Fruit fly (Drosophila melanogaster) whole organism, pupa: ENCODE measurements around the gene Cyt-c1L.

Experiments used
- CG10348 ChIP-seq: fragments of 200-800 bp; sonication (Bioruptor generic); IDR thresholded peaks from 2 replicates; pipeline ENCODE4 v1.3.6; 2022; ENCODE audit warnings: missing biosample characterization, missing genetic modification characterization
- CG12605 ChIP-seq: fragments of 200-800 bp; sonication (Bioruptor generic); IDR thresholded peaks from 2 replicates; pipeline ENCODE4 v1.3.6; 2022; ENCODE audit warnings: missing biosample characterization, missing genetic modification characterization
- CG13204 ChIP-seq: fragments of 200-800 bp; sonication (Bioruptor generic); optimal IDR thresholded peaks from 2 replicates; lab custom pipeline; 2018; ENCODE audit warnings: missing biosample characterization, mild to moderate bottlenecking, missing genetic modification characterization, moderate library complexity
- CG14655 ChIP-seq: fragments of 200-800 bp; sonication (Bioruptor generic); optimal IDR thresholded peaks from 3 replicates; lab custom pipeline; 2017; ENCODE audit warnings: mild to moderate bottlenecking, missing biosample characterization, missing genetic modification reagents, missing genetic modification characterization
- CG15710 ChIP-seq: fragments of 200-800 bp; sonication (Bioruptor generic); optimal IDR thresholded peaks from 2 replicates; lab custom pipeline; 2018; ENCODE audit warnings: missing biosample characterization, mild to moderate bottlenecking, missing genetic modification characterization, moderate library complexity
- CG17806 ChIP-seq: fragments of 200-800 bp; sonication (Bioruptor generic); optimal IDR thresholded peaks from 2 replicates; lab custom pipeline; 2018; ENCODE audit warnings: missing biosample characterization, mild to moderate bottlenecking, missing genetic modification characterization, moderate library complexity
- CG32121 ChIP-seq: fragments of 200-800 bp; sonication (Bioruptor generic); IDR thresholded peaks from 2 replicates; pipeline ENCODE4 v1.3.6; 2022; ENCODE audit warnings: missing biosample characterization, missing genetic modification characterization
- CG34367 ChIP-seq: fragments of 200-800 bp; sonication (Bioruptor generic); optimal IDR thresholded peaks from 2 replicates; lab custom pipeline; 2018; ENCODE audit warnings: missing biosample characterization, mild to moderate bottlenecking, missing genetic modification characterization
- CG4496 ChIP-seq: fragments of 200-800 bp; sonication (Bioruptor generic); IDR thresholded peaks from 3 replicates; pipeline ENCODE4 v1.3.6; 2022; ENCODE audit warnings: missing biosample characterization, missing genetic modification characterization
- CG8159 ChIP-seq: fragments of 200-800 bp; sonication (Bioruptor generic); optimal IDR thresholded peaks from 3 replicates; lab custom pipeline; 2018; ENCODE audit warnings: missing biosample characterization, mild to moderate bottlenecking, missing genetic modification characterization, moderate library complexity
- CG8301 ChIP-seq: fragments of 200-800 bp; sonication (Bioruptor generic); optimal IDR thresholded peaks from 2 replicates; lab custom pipeline; 2018; ENCODE audit warnings: missing biosample characterization, mild to moderate bottlenecking, missing genetic modification characterization
- CG9948 ChIP-seq: fragments of 200-800 bp; sonication (Bioruptor generic); optimal IDR thresholded peaks from 2 replicates; lab custom pipeline; 2018; ENCODE audit warnings: missing biosample characterization, mild to moderate bottlenecking, missing genetic modification characterization, moderate library complexity
- D1 ChIP-seq: fragments of 200-800 bp; sonication (Bioruptor generic); optimal IDR thresholded peaks from 2 replicates; lab custom pipeline; 2018; ENCODE audit warnings: missing biosample characterization, mild to moderate bottlenecking, missing genetic modification characterization, moderate library complexity
- EcR ChIP-seq: fragments of 200-800 bp; sonication (Bioruptor generic); optimal IDR thresholded peaks from 3 replicates; lab custom pipeline; 2019; ENCODE audit warnings: missing biosample characterization, missing genetic modification characterization, mild to moderate bottlenecking, moderate library complexity, missing genetic modification reagents
- Ets98B ChIP-seq: fragments of 200-800 bp; sonication (Bioruptor generic); IDR thresholded peaks from 2 replicates; pipeline ENCODE4 v1.3.6; 2022; ENCODE audit warnings: missing biosample characterization, missing genetic modification characterization
- Pif1A ChIP-seq: fragments of 200-800 bp; sonication (Bioruptor generic); optimal IDR thresholded peaks from 3 replicates; lab custom pipeline; 2016; ENCODE audit warnings: missing biosample characterization, missing genetic modification characterization
- Pif1B ChIP-seq: fragments of 200-800 bp; sonication (Bioruptor generic); optimal IDR thresholded peaks from 3 replicates; lab custom pipeline; 2016; ENCODE audit warnings: missing biosample characterization, missing genetic modification characterization
- Snoo ChIP-seq: fragments of 200-800 bp; sonication (Bioruptor generic); optimal IDR thresholded peaks from 3 replicates; lab custom pipeline; 2017; ENCODE audit warnings: missing biosample characterization, mild to moderate bottlenecking, missing genetic modification characterization, inconsistent platforms
- fd96Ca ChIP-seq: fragments of 200-800 bp; sonication (Bioruptor generic); IDR thresholded peaks from 3 replicates; pipeline ENCODE4 v1.3.6; 2022; ENCODE audit warnings: missing biosample characterization, missing genetic modification characterization
- gl ChIP-seq: fragments of 200-800 bp; sonication (Bioruptor generic); optimal IDR thresholded peaks from 2 replicates; lab custom pipeline; 2018; ENCODE audit warnings: missing biosample characterization, mild to moderate bottlenecking, missing genetic modification characterization
- rn ChIP-seq: fragments of 200-800 bp; sonication (Bioruptor generic); IDR thresholded peaks from 2 replicates; pipeline ENCODE4 v1.3.6; 2022; ENCODE audit warnings: missing biosample characterization, missing genetic modification characterization

Cyt-c1L gene

DNA sequence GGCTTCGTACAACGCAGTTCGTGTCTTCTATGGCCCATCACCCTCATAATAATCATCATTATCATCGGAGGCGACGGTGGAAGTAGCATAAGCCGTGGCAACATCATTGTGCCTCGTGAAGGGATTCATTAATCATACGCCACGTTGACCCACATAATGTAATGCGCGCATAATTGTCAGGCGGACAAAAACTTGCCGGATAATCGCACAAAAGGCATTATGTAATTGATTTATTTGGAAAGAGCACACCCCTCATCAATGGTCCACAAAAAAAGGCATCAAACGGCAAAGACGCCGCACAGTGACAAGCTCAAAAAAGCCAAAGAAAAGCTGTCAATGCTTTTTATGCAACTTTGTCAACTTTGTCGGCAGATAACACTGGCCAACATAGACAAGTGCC is 5.6 kb downstream of the Cyt-c1L start:
- TF ChIP-seq CG9948 (tag; lab: Kevin White, UChicago) = no peak
- TF ChIP-seq D1 = no peak
- no peak for TF ChIP-seq CG10348 (GFP tag; lab: Robert Waterston, UW)
- TF ChIP-seq CG32121 (GFP tag; lab: Robert Waterston, UW) = no peak
- TF ChIP-seq gl (tag; lab: Kevin White, UChicago) = no peak
- TF ChIP-seq CG34367 (tag; lab: Kevin White, UChicago) = no peak
- no peak for TF ChIP-seq Pif1B (GFP tag; lab: Kevin White, UChicago)

DNA sequence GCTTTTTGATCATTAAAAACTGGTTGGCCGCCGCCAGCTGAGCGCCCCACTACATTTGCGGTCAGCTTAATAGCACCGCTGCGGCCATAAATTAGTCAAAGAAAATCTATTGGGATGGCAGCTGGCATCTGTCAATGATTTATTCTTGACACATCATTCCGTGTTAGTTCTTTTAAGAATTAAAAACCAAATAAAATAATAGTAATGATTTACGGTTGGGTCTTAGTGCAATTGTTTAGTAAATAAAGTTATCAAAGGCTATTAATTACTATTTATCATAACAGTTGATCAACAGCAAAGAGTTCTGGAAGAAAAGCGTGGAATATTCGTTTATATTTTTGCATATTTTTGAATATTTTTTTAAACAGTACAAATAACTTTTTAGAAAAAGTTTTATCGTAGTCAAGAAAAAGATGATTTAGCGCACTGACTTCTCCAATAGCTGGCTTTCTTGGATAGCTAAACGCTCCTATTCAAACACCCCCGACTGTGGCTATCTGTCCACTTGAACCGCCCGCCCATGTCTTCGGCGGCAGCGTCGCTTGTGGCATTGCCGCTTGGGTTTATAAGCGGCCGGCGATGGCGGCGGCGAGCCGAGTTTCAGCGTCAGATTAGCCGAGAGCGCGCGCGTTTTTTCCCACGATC is 6.8 kb downstream of the Cyt-c1L start, which contains the start of gene CG14515:
TSS of gene CG14515 (plus strand) at position 590 of the 645 bp plus-strand sequence.
- TF ChIP-seq CG14655 (GFP tag; lab: Kevin White, UChicago) = peak; percentile 30
- no peak for TF ChIP-seq CG12605 (GFP tag; lab: Robert Waterston, UW)
- 0 out of 2 replicates have a peak, but pooled peaks have one; percentile 21 for TF ChIP-seq CG32121 (GFP tag; lab: Robert Waterston, UW)

DNA sequence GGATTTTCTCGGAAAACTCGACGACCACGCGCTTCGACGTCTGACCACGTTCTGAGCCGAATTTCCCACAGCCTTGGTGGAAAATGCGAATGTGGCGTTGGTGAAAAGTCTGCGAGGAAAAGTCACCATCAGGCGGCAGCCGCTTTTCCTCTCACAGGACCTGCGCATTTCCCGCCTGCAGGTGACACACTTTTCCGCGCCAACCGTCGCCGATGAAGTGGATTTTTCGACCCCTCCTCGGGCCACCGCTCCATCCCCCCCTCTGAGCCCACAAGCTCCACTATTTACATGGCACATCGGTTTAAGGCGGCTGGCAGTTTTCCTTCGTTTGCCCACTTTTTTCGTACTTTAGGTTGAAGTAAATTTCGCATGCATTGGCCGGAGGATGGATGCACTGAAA is 9.0 kb downstream of the Cyt-c1L start, which contains the start of gene jus:
TSS of gene jus (minus strand) at position 38 of the 400 bp plus-strand sequence.
- TF ChIP-seq CG15710 (tag; lab: Kevin White, UChicago) (no peak), CG13204 (GFP tag; lab: Kevin White, UChicago) (no peak), D1 (no peak), CG32121 (GFP tag; lab: Robert Waterston, UW) (no peak), CG8159 (tag; lab: Kevin White, UChicago) (no peak), fd96Ca (GFP tag; lab: Robert Waterston, UW) (no peak), CG17806 (no peak), Pif1A (GFP tag; lab: Kevin White, UChicago) (no peak), rn (GFP tag; lab: Robert Waterston, UW) (no peak), CG4496 (GFP tag; lab: Robert Waterston, UW) (no peak), EcR (GFP tag; lab: Kevin White, UChicago) (no peak), CG9948 (tag; lab: Kevin White, UChicago) (no peak)
- TF ChIP-seq, all 21 proteins: peak for 0

DNA sequence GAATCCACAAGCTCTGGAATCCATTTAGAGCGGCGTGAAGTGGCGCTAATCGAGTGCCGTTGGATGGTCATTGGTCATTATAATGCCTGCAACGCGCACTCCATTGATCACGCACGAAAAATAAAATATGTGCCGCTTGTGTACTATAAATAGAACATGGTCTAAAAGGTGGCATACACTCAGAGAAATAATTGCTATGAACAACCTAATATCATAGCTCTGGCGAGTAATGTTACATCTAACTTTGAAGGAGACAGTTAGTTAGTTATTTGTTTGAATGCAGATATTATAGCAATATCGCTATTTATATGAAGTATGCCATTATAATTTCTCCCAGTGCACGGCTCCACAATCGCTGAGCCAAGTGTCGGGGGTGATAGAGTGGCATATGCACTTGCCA is 12.9 kb downstream of the Cyt-c1L start:
- TF ChIP-seq CG12605 (GFP tag; lab: Robert Waterston, UW) (no peak), CG4496 (GFP tag; lab: Robert Waterston, UW) (0 out of 3 replicates have a peak, but pooled peaks have one; percentile 14), CG10348 (GFP tag; lab: Robert Waterston, UW) (no peak), rn (GFP tag; lab: Robert Waterston, UW) (no peak), CG17806 (no peak)

DNA sequence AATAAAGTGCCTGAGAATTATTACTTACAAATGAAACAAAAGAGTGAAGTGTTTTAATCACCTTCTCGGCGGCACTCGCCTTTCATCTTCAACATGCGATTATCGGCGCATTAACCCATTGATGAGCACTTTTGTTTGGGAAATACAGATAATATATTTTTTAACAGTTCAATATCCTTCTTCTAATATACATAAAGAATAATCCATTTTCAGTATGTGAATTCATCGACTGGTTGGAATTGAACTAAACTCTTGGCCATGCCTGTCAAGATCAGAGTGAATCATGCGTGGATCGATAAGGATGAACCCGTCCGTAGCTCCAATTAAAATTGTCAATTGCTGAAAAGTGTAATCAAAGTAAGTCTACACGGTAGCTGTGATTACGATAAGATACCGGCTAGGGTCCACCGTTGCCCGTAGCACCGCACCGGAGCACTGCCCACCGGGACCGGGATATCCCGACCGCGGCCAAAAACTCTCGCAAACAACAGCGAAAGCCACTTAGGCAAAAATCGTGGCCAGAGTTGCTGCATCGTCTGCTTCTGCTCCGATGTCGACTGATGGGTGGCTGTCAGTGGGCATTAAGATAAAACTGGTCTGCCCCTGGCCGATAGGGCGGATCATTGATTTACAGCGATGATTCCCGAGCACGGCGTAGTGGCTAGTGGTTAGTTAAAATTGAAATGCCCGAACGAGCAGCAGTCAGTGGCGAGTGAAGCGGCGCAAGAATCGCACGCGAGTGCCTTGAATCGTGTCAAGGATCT is 38.8 kb downstream of the Cyt-c1L start, which contains the start of gene CG11898:
TSS of gene CG11898 (plus strand) at position 714 of the 764 bp plus-strand sequence.
- TF ChIP-seq CG17806 (no peak), gl (tag; lab: Kevin White, UChicago) (no peak), CG32121 (GFP tag; lab: Robert Waterston, UW) (no peak), CG8301 (tag; lab: Kevin White, UChicago) (no peak), Pif1A (GFP tag; lab: Kevin White, UChicago) (no peak), CG15710 (tag; lab: Kevin White, UChicago) (no peak), CG9948 (tag; lab: Kevin White, UChicago) (no peak), fd96Ca (GFP tag; lab: Robert Waterston, UW) (no peak)

DNA sequence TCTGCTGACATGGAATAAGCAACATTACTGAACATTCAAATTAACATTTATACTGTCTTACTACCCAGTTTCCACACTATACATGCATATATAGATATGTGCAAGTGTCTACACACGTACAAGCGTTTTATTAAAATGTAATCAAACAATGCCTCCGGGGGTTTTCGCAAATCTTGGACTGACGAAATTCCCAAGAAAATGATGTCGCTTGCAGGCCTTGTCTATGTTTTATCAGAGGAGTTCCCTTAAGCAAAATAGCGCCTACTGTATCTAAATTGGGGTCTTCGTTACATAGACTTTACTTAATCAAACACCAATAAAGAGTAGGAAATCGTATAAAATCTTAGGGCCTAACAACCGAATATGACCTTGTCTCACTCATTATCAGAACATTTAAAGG is 44.3 kb downstream of the Cyt-c1L start:
- no peak for TF ChIP-seq CG8159 (tag; lab: Kevin White, UChicago)
- TF ChIP-seq Snoo (tag; lab: Kevin White, UChicago) = no peak
- no peak for TF ChIP-seq CG32121 (GFP tag; lab: Robert Waterston, UW)
- no peak for TF ChIP-seq Ets98B
- TF ChIP-seq CG4496 (GFP tag; lab: Robert Waterston, UW) = no peak
- TF ChIP-seq gl (tag; lab: Kevin White, UChicago) = no peak
- no peak for TF ChIP-seq CG34367 (tag; lab: Kevin White, UChicago)
- TF ChIP-seq CG12605 (GFP tag; lab: Robert Waterston, UW) = no peak
- TF ChIP-seq CG17806 = no peak
- no peak for TF ChIP-seq fd96Ca (GFP tag; lab: Robert Waterston, UW)

DNA sequence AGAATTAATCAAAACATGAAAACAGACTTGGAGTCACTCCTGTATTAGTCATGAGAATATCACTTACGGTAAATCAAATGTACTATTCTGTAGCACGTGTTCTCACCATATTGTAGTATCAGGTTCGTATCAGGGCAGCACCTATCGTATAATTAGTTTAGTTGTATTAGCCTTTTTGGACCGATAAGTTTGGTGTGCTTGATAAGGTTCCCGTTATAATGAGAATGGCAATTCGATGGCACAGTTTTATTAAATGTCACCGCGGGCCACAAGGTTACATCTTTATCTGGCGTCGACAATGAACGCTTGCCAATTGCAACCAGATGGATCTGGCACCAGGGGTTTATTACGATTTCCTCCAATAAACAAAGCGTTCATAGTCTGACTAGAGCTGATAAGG is 45.2 kb downstream of the Cyt-c1L start:
- no peak for TF ChIP-seq gl (tag; lab: Kevin White, UChicago)
- no peak for TF ChIP-seq CG32121 (GFP tag; lab: Robert Waterston, UW)
- no peak for TF ChIP-seq CG15710 (tag; lab: Kevin White, UChicago)
- TF ChIP-seq Pif1A (GFP tag; lab: Kevin White, UChicago) = no peak
- no peak for TF ChIP-seq CG34367 (tag; lab: Kevin White, UChicago)
- TF ChIP-seq EcR (GFP tag; lab: Kevin White, UChicago) = no peak
- no peak for TF ChIP-seq CG4496 (GFP tag; lab: Robert Waterston, UW)
- TF ChIP-seq CG8301 (tag; lab: Kevin White, UChicago) = no peak
- TF ChIP-seq CG14655 (GFP tag; lab: Kevin White, UChicago) = no peak
- TF ChIP-seq Snoo (tag; lab: Kevin White, UChicago) = no peak
